Fruit fly (Drosophila melanogaster) whole organism, embryonic: ENCODE results near the gene CG2059.
A peak's percentile ranks its signal among the peaks of the same experiment; 100 is the strongest.

Experiments
- B-H2 ChIP-seq: fragments of 200-800 bp; sonication (Bioruptor generic); optimal IDR thresholded peaks from 2 replicates; lab custom pipeline; 2018; ENCODE audit warnings: missing biosample characterization, mild to moderate bottlenecking, missing genetic modification characterization
- Blimp-1 ChIP-seq: fragments of 200-800 bp; sonication (Bioruptor generic); optimal IDR thresholded peaks from 3 replicates; lab custom pipeline; 2018; ENCODE audit warnings: missing biosample characterization, missing genetic modification characterization, mild to moderate bottlenecking, moderate library complexity, missing genetic modification reagents
- CG10321 ChIP-seq: fragments of 200-800 bp; sonication (Bioruptor generic); IDR thresholded peaks from 2 replicates; pipeline ENCODE4 v1.3.6; 2022; ENCODE audit warnings: missing biosample characterization, missing genetic modification characterization
- CG10462 ChIP-seq: fragments of 200-800 bp; sonication (Bioruptor generic); optimal IDR thresholded peaks from 2 replicates; lab custom pipeline; 2016; ENCODE audit warnings: missing biosample characterization, missing genetic modification characterization
- CG11695 ChIP-seq: fragments of 200-800 bp; sonication (Bioruptor generic); IDR thresholded peaks from 3 replicates; pipeline ENCODE4 v1.3.6; 2022; ENCODE audit warnings: missing biosample characterization, missing genetic modification characterization
- CG12071 ChIP-seq: fragments of 200-800 bp; sonication (Bioruptor generic); optimal IDR thresholded peaks from 3 replicates; lab custom pipeline; 2018; ENCODE audit warnings: missing biosample characterization, mild to moderate bottlenecking, missing genetic modification characterization
- CG12219 ChIP-seq: fragments of 200-800 bp; sonication (Bioruptor generic); optimal IDR thresholded peaks from 3 replicates; lab custom pipeline; 2018; ENCODE audit warnings: missing biosample characterization, mild to moderate bottlenecking, missing genetic modification characterization
- CG16815 ChIP-seq: fragments of 200-800 bp; sonication (Bioruptor generic); optimal IDR thresholded peaks from 3 replicates; lab custom pipeline; 2017; ENCODE audit warnings: missing biosample characterization, mild to moderate bottlenecking, missing genetic modification characterization
- CG17568 ChIP-seq: fragments of 200-800 bp; sonication (Bioruptor generic); optimal IDR thresholded peaks from 2 replicates; lab custom pipeline; 2018; ENCODE audit warnings: missing biosample characterization, mild to moderate bottlenecking, missing genetic modification characterization, moderate library complexity
- CG3065 ChIP-seq: fragments of 200-800 bp; sonication (Bioruptor generic); optimal IDR thresholded peaks from 2 replicates; lab custom pipeline; 2016; ENCODE audit warnings: missing biosample characterization, missing genetic modification characterization
- CG31365 ChIP-seq: fragments of 200-800 bp; sonication (Bioruptor generic); optimal IDR thresholded peaks from 2 replicates; lab custom pipeline; 2018; ENCODE audit warnings: missing biosample characterization, mild to moderate bottlenecking, missing genetic modification characterization
- CG31441 ChIP-seq: fragments of 200-800 bp; sonication (Bioruptor generic); IDR thresholded peaks from 2 replicates; pipeline ENCODE4 v1.3.6; 2022; ENCODE audit warnings: missing biosample characterization, missing genetic modification characterization
- CG33557 ChIP-seq: fragments of 200-800 bp; sonication (Bioruptor generic); optimal IDR thresholded peaks from 2 replicates; lab custom pipeline; 2019; ENCODE audit warnings: missing biosample characterization, mild to moderate bottlenecking, missing genetic modification characterization, moderate library complexity
- CG3407 ChIP-seq: fragments of 200-800 bp; sonication (Bioruptor generic); optimal IDR thresholded peaks from 2 replicates; lab custom pipeline; 2018; ENCODE audit warnings: missing biosample characterization, mild to moderate bottlenecking, missing genetic modification characterization
- CG3847 ChIP-seq: fragments of 200-800 bp; sonication (Bioruptor generic); IDR thresholded peaks from 2 replicates; pipeline ENCODE4 v1.3.6; 2022; ENCODE audit warnings: missing biosample characterization, missing genetic modification characterization
- CG42726 ChIP-seq: fragments of 200-800 bp; sonication (Bioruptor generic); IDR thresholded peaks from 2 replicates; pipeline ENCODE4 v1.3.6; 2022; ENCODE audit warnings: missing biosample characterization, missing genetic modification characterization; ENCODE audit not compliant: partially characterized antibody
- CG4730 ChIP-seq: fragments of 200-800 bp; sonication (Bioruptor generic); IDR thresholded peaks from 2 replicates; pipeline ENCODE4 v1.3.6; 2022; ENCODE audit warnings: missing biosample characterization, missing genetic modification characterization
- CG9932 ChIP-seq: fragments of 200-800 bp; sonication (Bioruptor generic); IDR thresholded peaks from 2 replicates; pipeline ENCODE4 v1.3.6; 2022; ENCODE audit warnings: missing biosample characterization, missing genetic modification characterization
- Dip2 ChIP-seq: fragments of 200-800 bp; sonication (Bioruptor generic); IDR thresholded peaks from 2 replicates; pipeline ENCODE4 v1.3.6; 2022; ENCODE audit warnings: missing biosample characterization, missing genetic modification characterization
- Dip3 ChIP-seq: fragments of 200-800 bp; sonication (Bioruptor generic); optimal IDR thresholded peaks from 3 replicates; lab custom pipeline; 2016; ENCODE audit warnings: missing biosample characterization, missing genetic modification characterization
- Dll ChIP-seq: fragments of 200-800 bp; sonication (Bioruptor generic); IDR thresholded peaks from 4 replicates; pipeline ENCODE4 v1.3.6; 2022; ENCODE audit warnings: missing biosample characterization, missing genetic modification characterization; ENCODE audit not compliant: partially characterized antibody
- Hr78 ChIP-seq, 2 experiments: fragments of 200-800 bp in 1 of 2; fragments of >200 bp in 1 of 2; sonication (Bioruptor generic) in 1 of 2; optimal IDR thresholded peaks; 2 replicates each; lab custom pipeline; 2017 to 2019; ENCODE audit warnings: missing biosample characterization in 2 of 2, missing genetic modification characterization in 2 of 2, mild to moderate bottlenecking in 1 of 2, moderate library complexity in 1 of 2
- MTF-1 ChIP-seq: fragments of 200-800 bp; sonication (Bioruptor generic); optimal IDR thresholded peaks from 2 replicates; lab custom pipeline; 2018; ENCODE audit warnings: missing biosample characterization, mild to moderate bottlenecking, missing genetic modification characterization, borderline replicate concordance
- Mes4 ChIP-seq: fragments of 200-800 bp; sonication (Bioruptor generic); optimal IDR thresholded peaks from 2 replicates; lab custom pipeline; 2016; ENCODE audit warnings: missing biosample characterization, missing genetic modification characterization
- NFAT ChIP-seq: fragments of 200-800 bp; sonication (Bioruptor generic); IDR thresholded peaks from 2 replicates; pipeline ENCODE4 v1.3.6; 2022; ENCODE audit warnings: missing biosample characterization, missing genetic modification characterization
- Ssrp ChIP-seq: fragments of 200-800 bp; sonication (Bioruptor generic); optimal IDR thresholded peaks from 2 replicates; lab custom pipeline; 2018; ENCODE audit warnings: missing biosample characterization, mild to moderate bottlenecking, missing genetic modification characterization, moderate library complexity
- al ChIP-seq: fragments of 200-800 bp; sonication (Bioruptor generic); IDR thresholded peaks from 2 replicates; pipeline ENCODE4 v1.3.6; 2022; ENCODE audit warnings: missing biosample characterization, missing genetic modification characterization
- az2 ChIP-seq: fragments of 200-800 bp; sonication (Bioruptor generic); optimal IDR thresholded peaks from 3 replicates; lab custom pipeline; 2016; ENCODE audit warnings: missing biosample characterization, missing genetic modification characterization
- croc ChIP-seq: fragments of 200-800 bp; sonication (Bioruptor generic); conservative IDR thresholded peaks from 3 replicates; pipeline ENCODE4 v1.3.6; 2022; ENCODE audit warnings: missing biosample characterization, missing genetic modification characterization
- crp ChIP-seq, 2 experiments: fragments of 200-800 bp; sonication (Bioruptor generic); optimal IDR thresholded peaks; 2 replicates in 1 of 2; 3 replicates in 1 of 2; lab custom pipeline; 2017; ENCODE audit warnings: missing biosample characterization in 2 of 2, missing genetic modification characterization in 2 of 2, mild to moderate bottlenecking in 1 of 2, moderate library complexity in 1 of 2
- danr ChIP-seq: fragments of 200-800 bp; sonication (Bioruptor generic); IDR thresholded peaks from 2 replicates; pipeline ENCODE4 v1.3.6; 2022; ENCODE audit warnings: missing biosample characterization, missing genetic modification characterization
- esg ChIP-seq: fragments of 200-800 bp; sonication (Bioruptor generic); conservative IDR thresholded peaks from 2 replicates; pipeline ENCODE4 v1.3.6; 2022; ENCODE audit warnings: missing biosample characterization, missing genetic modification characterization
- fu2 ChIP-seq: fragments of 200-800 bp; sonication (Bioruptor generic); optimal IDR thresholded peaks from 2 replicates; lab custom pipeline; 2016; ENCODE audit warnings: missing biosample characterization, missing genetic modification characterization
- gcm ChIP-seq: fragments of 200-800 bp; sonication (Bioruptor generic); optimal IDR thresholded peaks from 2 replicates; lab custom pipeline; 2019; ENCODE audit warnings: missing biosample characterization, mild to moderate bottlenecking, missing genetic modification characterization, moderate library complexity
- gsb ChIP-seq: fragments of 200-800 bp; sonication (Bioruptor generic); IDR thresholded peaks from 2 replicates; pipeline ENCODE4 v1.3.6; 2022; ENCODE audit warnings: missing biosample characterization, missing genetic modification characterization
- gt ChIP-seq: fragments of 200-800 bp; sonication (Bioruptor generic); IDR thresholded peaks from 2 replicates; pipeline ENCODE4 v1.3.6; 2022; ENCODE audit warnings: missing biosample characterization, missing genetic modification characterization
- hkb ChIP-seq, 2 experiments: fragments of 200-800 bp in 1 of 2; fragments of >200 bp in 1 of 2; sonication (Bioruptor generic) in 1 of 2; IDR thresholded peaks in 1 of 2; optimal IDR thresholded peaks in 1 of 2; 2 replicates each; pipeline versions ENCODE4 v1.3.6 to Lab custom; 2017 to 2022; ENCODE audit warnings: missing biosample characterization in 1 of 2, missing genetic modification characterization in 1 of 2
- insv ChIP-seq, 2 experiments: fragments of 200-800 bp; sonication (Bioruptor generic); optimal IDR thresholded peaks; 3 replicates each; lab custom pipeline; 2016 to 2018; ENCODE audit warnings: missing biosample characterization in 2 of 2, missing genetic modification characterization in 2 of 2
- lmd ChIP-seq: fragments of 200-800 bp; sonication (Bioruptor generic); IDR thresholded peaks from 2 replicates; pipeline ENCODE4 v1.3.6; 2022; ENCODE audit warnings: missing biosample characterization, missing genetic modification characterization
- lola ChIP-seq, 3 experiments: fragments of >200 bp in 2 of 3; fragments of 200-800 bp in 1 of 3; sonication (Bioruptor generic) in 1 of 3; optimal IDR thresholded peaks; 2 replicates each; lab custom pipeline; 2017 to 2019; ENCODE audit warnings: missing biosample characterization in 3 of 3, missing genetic modification characterization in 3 of 3, mild to moderate bottlenecking in 1 of 3, moderate library complexity in 1 of 3
- luna ChIP-seq: fragments of 200-800 bp; sonication (Bioruptor generic); optimal IDR thresholded peaks from 2 replicates; lab custom pipeline; 2016; ENCODE audit warnings: missing biosample characterization, missing genetic modification characterization
- otp ChIP-seq: fragments of 200-800 bp; sonication (Bioruptor generic); IDR thresholded peaks from 3 replicates; pipeline ENCODE4, ENCODE4 v1.3.6; 2022; ENCODE audit warnings: missing biosample characterization, missing genetic modification characterization
- pros ChIP-seq: fragments of 200-800 bp; sonication (Bioruptor generic); optimal IDR thresholded peaks from 3 replicates; lab custom pipeline; 2019; ENCODE audit warnings: missing biosample characterization, mild to moderate bottlenecking, missing genetic modification characterization, moderate library complexity
- rib ChIP-seq: fragments of 200-800 bp; sonication (Bioruptor generic); IDR thresholded peaks from 2 replicates; pipeline ENCODE4 v1.3.6; 2022; ENCODE audit warnings: missing biosample characterization, missing genetic modification characterization
- sens ChIP-seq: fragments of 200-800 bp; sonication (Bioruptor generic); peaks from one replicate; lab custom pipeline; 2016; ENCODE audit warnings: missing biosample characterization, missing genetic modification characterization
- seq ChIP-seq: fragments of 200-800 bp; sonication (Bioruptor generic); IDR thresholded peaks from 2 replicates; pipeline ENCODE4 v1.3.6; 2022; ENCODE audit warnings: missing biosample characterization, missing genetic modification characterization
- shn ChIP-seq: fragments of 200-800 bp; sonication (Bioruptor generic); optimal IDR thresholded peaks from 3 replicates; lab custom pipeline; 2016; ENCODE audit warnings: missing biosample characterization, missing genetic modification characterization
- sob ChIP-seq: fragments of 200-800 bp; sonication (Bioruptor generic); IDR thresholded peaks from 2 replicates; pipeline ENCODE4 v1.3.6; 2022; ENCODE audit warnings: missing biosample characterization, missing genetic modification characterization
- trem ChIP-seq: fragments of 200-800 bp; optimal IDR thresholded peaks from 3 replicates; lab custom pipeline; 2019; ENCODE audit warnings: missing biosample characterization, mild to moderate bottlenecking, missing genetic modification characterization, moderate library complexity
- zfh1 ChIP-seq: fragments of 200-800 bp; sonication (Bioruptor generic); IDR thresholded peaks from 3 replicates; pipeline ENCODE4 v1.3.6; 2022; ENCODE audit warnings: missing biosample characterization, missing genetic modification characterization
- zfh2 ChIP-seq: fragments of 200-800 bp; sonication (Bioruptor generic); optimal IDR thresholded peaks from 2 replicates; lab custom pipeline; 2016; ENCODE audit warnings: missing biosample characterization, missing genetic modification characterization

The CG2059 gene

dm6 chrX:7302329-7302728 is 16.2 kb downstream of the CG2059 start (continued):
- TF ChIP-seq esg (GFP tag; lab: Robert Waterston, UW) (peak; percentile 14; the same call in 1 of the 2 replicates), seq (no peak), insv (GFP tag; optimal IDR thresholded peaks at IDR 0.05; lab: Kevin White, UChicago) (no peak), CG16815 (peak; percentile 20), zfh2 (GFP tag; lab: Kevin White, UChicago) (no peak), CG33557 (peak; percentile 45), otp (GFP tag; lab: Robert Waterston, UW) (no peak), CG31441 (GFP tag; lab: Robert Waterston, UW) (no peak; the same call in 1 of the 2 replicates), lmd (GFP tag; lab: Robert Waterston, UW) (peak; percentile 51), CG17568 (GFP tag; lab: Kevin White, UChicago) (no peak), trem (tag; lab: Kevin White, UChicago) (no peak), Dip2 (no peak), Hr78 (GFP tag; optimal IDR thresholded peaks at IDR 0.05; lab: Kevin White, UChicago) (no peak), Dll (GFP tag; lab: Robert Waterston, UW) (no peak), CG10462 (GFP tag; lab: Kevin White, UChicago) (no peak), az2 (GFP tag; lab: Kevin White, UChicago) (peak; percentile 19), danr (no peak), gsb (no peak), CG31365 (no peak), sens (GFP tag; lab: Kevin White, UChicago) (peak; percentile 83), rib (GFP tag; lab: Robert Waterston, UW) (no peak), CG11695 (GFP tag; lab: Robert Waterston, UW) (0 out of 3 replicates have a peak, but pooled peaks have one; percentile 9), CG3407 (no peak), zfh1 (GFP tag; lab: Robert Waterston, UW) (peak; percentile 65; the same call in 2 of the 3 replicates), Blimp-1 (GFP tag; lab: Kevin White, UChicago) (peak; percentile 45), shn (GFP tag; lab: Kevin White, UChicago) (no peak), CG4730 (GFP tag; lab: Robert Waterston, UW) (no peak), luna (GFP tag; lab: Kevin White, UChicago) (no peak), sob (GFP tag; lab: Robert Waterston, UW) (no peak), NFAT (no peak), Ssrp (tag; lab: Kevin White, UChicago) (peak; percentile 4), pros (GFP tag; lab: Kevin White, UChicago) (no peak), Dip3 (GFP tag; lab: Kevin White, UChicago) (no peak), CG3065 (GFP tag; lab: Kevin White, UChicago) (no peak), B-H2 (GFP tag; lab: Kevin White, UChicago) (no peak), fu2 (GFP tag; lab: Kevin White, UChicago) (no peak), CG3847 (no peak), gt (GFP tag; lab: Robert Waterston, UW) (no peak), CG10321 (GFP tag; lab: Robert Waterston, UW) (no peak), CG42726 (GFP tag; lab: Robert Waterston, UW) (no peak), MTF-1 (no peak), CG12071 (GFP tag; lab: Kevin White, UChicago) (no peak), CG12219 (GFP tag; lab: Kevin White, UChicago) (no peak), Mes4 (GFP tag; lab: Kevin White, UChicago) (no peak), CG9932 (GFP tag; lab: Robert Waterston, UW) (no peak), croc (GFP tag; lab: Robert Waterston, UW) (peak; percentile 19; the same call in 2 of the 3 replicates), hkb (optimal IDR thresholded peaks at IDR 0.05; lab: Kevin White, UChicago) (no peak), hkb (GFP tag; IDR thresholded peaks at IDR 0.05; lab: Robert Waterston, UW) (no peak), crp (GFP tag; optimal IDR thresholded peaks at IDR 0.05; lab: Kevin White, UChicago) (no peak), lola (GFP tag; optimal IDR thresholded peaks at IDR 0.05; lab: Kevin White, UChicago) (peak in 1 of 3 experiments; percentile 55), al (GFP tag; lab: Robert Waterston, UW) (no peak), gcm (no peak)
